Fruit fly (Drosophila melanogaster) whole organism, embryonic: ENCODE results near the gene dysf.

Experiments used
- Bgb ChIP-seq: fragments of 200-800 bp; sonication (Bioruptor generic); IDR thresholded peaks from 2 replicates; pipeline ENCODE4 v1.3.6; 2022; ENCODE audit warnings: missing biosample characterization, missing genetic modification characterization; ENCODE audit not compliant: partially characterized antibody
- CG10209 ChIP-seq: fragments of 200-800 bp; sonication (Bioruptor generic); optimal IDR thresholded peaks from 3 replicates; lab custom pipeline; 2017; ENCODE audit warnings: missing biosample characterization, mild to moderate bottlenecking, missing genetic modification characterization, missing genetic modification reagents
- CG10565 ChIP-seq: fragments of 200-800 bp; sonication (Bioruptor generic); optimal IDR thresholded peaks from 3 replicates; lab custom pipeline; 2016; ENCODE audit warnings: missing biosample characterization, mild to moderate bottlenecking, missing genetic modification characterization
- CG11085 ChIP-seq: fragments of 200-800 bp; sonication (Bioruptor generic); IDR thresholded peaks from 2 replicates; pipeline ENCODE4 v1.3.6; 2022; ENCODE audit warnings: missing biosample characterization, missing genetic modification characterization
- CG13123 ChIP-seq: fragments of 200-800 bp; sonication (Bioruptor generic); optimal IDR thresholded peaks from 2 replicates; lab custom pipeline; 2016; ENCODE audit warnings: missing biosample characterization, missing genetic modification characterization
- CG15269 ChIP-seq: fragments of 200-800 bp; sonication (Bioruptor generic); optimal IDR thresholded peaks from 2 replicates; lab custom pipeline; 2018; ENCODE audit warnings: missing biosample characterization, mild to moderate bottlenecking, missing genetic modification characterization, moderate library complexity
- CG1529 ChIP-seq: fragments of 200-800 bp; sonication (Bioruptor generic); optimal IDR thresholded peaks from 3 replicates; lab custom pipeline; 2018; ENCODE audit warnings: missing biosample characterization, missing genetic modification characterization
- CG15479 ChIP-seq: fragments of 200-800 bp; sonication (Bioruptor generic); optimal IDR thresholded peaks from 3 replicates; lab custom pipeline; 2019; ENCODE audit warnings: missing biosample characterization, mild to moderate bottlenecking, missing genetic modification characterization, moderate library complexity
- CG16815 ChIP-seq: fragments of 200-800 bp; sonication (Bioruptor generic); optimal IDR thresholded peaks from 3 replicates; lab custom pipeline; 2017; ENCODE audit warnings: missing biosample characterization, mild to moderate bottlenecking, missing genetic modification characterization
- CG18262 ChIP-seq: fragments of 200-800 bp; optimal IDR thresholded peaks from 3 replicates; lab custom pipeline; 2019; ENCODE audit warnings: missing biosample characterization, mild to moderate bottlenecking, missing genetic modification characterization, moderate library complexity
- CG2199 ChIP-seq: fragments of 200-800 bp; sonication (Bioruptor generic); IDR thresholded peaks from 3 replicates; pipeline ENCODE4 v1.3.6; 2022; ENCODE audit warnings: missing biosample characterization, missing genetic modification characterization
- CG30403 ChIP-seq: fragments of 200-800 bp; sonication (Bioruptor generic); optimal IDR thresholded peaks from 3 replicates; lab custom pipeline; 2016; ENCODE audit warnings: missing biosample characterization, missing genetic modification characterization
- CG3163 ChIP-seq: fragments of 200-800 bp; sonication (Bioruptor generic); optimal IDR thresholded peaks from 3 replicates; lab custom pipeline; 2016; ENCODE audit warnings: missing biosample characterization, missing genetic modification characterization
- CG33213 ChIP-seq: fragments of 200-800 bp; sonication (Bioruptor generic); optimal IDR thresholded peaks from 3 replicates; lab custom pipeline; 2016; ENCODE audit warnings: missing biosample characterization, missing genetic modification characterization
- CG33557 ChIP-seq: fragments of 200-800 bp; sonication (Bioruptor generic); optimal IDR thresholded peaks from 2 replicates; lab custom pipeline; 2019; ENCODE audit warnings: missing biosample characterization, mild to moderate bottlenecking, missing genetic modification characterization, moderate library complexity
- CG4360 ChIP-seq: fragments of 200-800 bp; sonication (Bioruptor generic); IDR thresholded peaks from 2 replicates; pipeline ENCODE4 v1.3.6; 2022; ENCODE audit warnings: missing biosample characterization, missing genetic modification characterization
- CG4707 ChIP-seq: fragments of 200-800 bp; sonication (Bioruptor generic); optimal IDR thresholded peaks from 2 replicates; lab custom pipeline; 2018; ENCODE audit warnings: missing biosample characterization, mild to moderate bottlenecking, missing genetic modification characterization, moderate library complexity
- CG5180 ChIP-seq: fragments of 200-800 bp; sonication (Bioruptor generic); optimal IDR thresholded peaks from 3 replicates; lab custom pipeline; 2017; ENCODE audit warnings: missing biosample characterization, missing genetic modification characterization, mild to moderate bottlenecking, moderate library complexity, missing genetic modification reagents
- CG7745 ChIP-seq: fragments of 200-800 bp; sonication (Bioruptor generic); optimal IDR thresholded peaks from 2 replicates; lab custom pipeline; 2018; ENCODE audit warnings: missing biosample characterization, mild to moderate bottlenecking, missing genetic modification characterization, moderate library complexity
- CG8281 ChIP-seq: fragments of 200-800 bp; sonication (Bioruptor generic); optimal IDR thresholded peaks from 2 replicates; lab custom pipeline; 2018; ENCODE audit warnings: missing biosample characterization, mild to moderate bottlenecking, missing genetic modification characterization, moderate library complexity
- CG9797 ChIP-seq: fragments of 200-800 bp; sonication (Bioruptor generic); optimal IDR thresholded peaks from 3 replicates; lab custom pipeline; 2018; ENCODE audit warnings: missing biosample characterization, mild to moderate bottlenecking, missing genetic modification characterization
- Dip3 ChIP-seq: fragments of 200-800 bp; sonication (Bioruptor generic); optimal IDR thresholded peaks from 3 replicates; lab custom pipeline; 2016; ENCODE audit warnings: missing biosample characterization, missing genetic modification characterization
- HLHmδ ChIP-seq: fragments of 200-800 bp; sonication (Bioruptor generic); optimal IDR thresholded peaks from 2 replicates; lab custom pipeline; 2018; ENCODE audit warnings: missing biosample characterization, mild to moderate bottlenecking, missing genetic modification characterization, moderate library complexity
- Xrp1 ChIP-seq: fragments of 200-800 bp; sonication (Bioruptor generic); IDR thresholded peaks from 2 replicates; pipeline ENCODE4 v1.3.6; 2022; ENCODE audit warnings: missing biosample characterization, missing genetic modification characterization
- abd-A ChIP-seq: fragments of 200-800 bp; sonication (Bioruptor generic); optimal IDR thresholded peaks from 3 replicates; lab custom pipeline; 2019; ENCODE audit warnings: missing biosample characterization, mild to moderate bottlenecking, missing genetic modification characterization, moderate library complexity
- ac ChIP-seq: fragments of 200-800 bp; sonication (Bioruptor generic); optimal IDR thresholded peaks from 3 replicates; lab custom pipeline; 2017; ENCODE audit warnings: missing biosample characterization, mild to moderate bottlenecking, missing genetic modification characterization
- al ChIP-seq: fragments of 200-800 bp; sonication (Bioruptor generic); IDR thresholded peaks from 2 replicates; pipeline ENCODE4 v1.3.6; 2022; ENCODE audit warnings: missing biosample characterization, missing genetic modification characterization
- aop ChIP-seq: fragments of 200-800 bp; sonication (Bioruptor generic); IDR thresholded peaks from 2 replicates; pipeline ENCODE4 v1.3.6; 2022; ENCODE audit warnings: missing biosample characterization, missing genetic modification characterization
- cad ChIP-seq: fragments of >200 bp; optimal IDR thresholded peaks from 2 replicates; lab custom pipeline; 2017; ENCODE audit warnings: missing biosample characterization, missing genetic modification characterization
- cg ChIP-seq: fragments of 200-800 bp; sonication (Bioruptor generic); optimal IDR thresholded peaks from 3 replicates; lab custom pipeline; 2019; ENCODE audit warnings: missing biosample characterization, mild to moderate bottlenecking, missing genetic modification characterization, moderate library complexity
- da ChIP-seq: fragments of 200-800 bp; sonication (Bioruptor generic); optimal IDR thresholded peaks from 2 replicates; lab custom pipeline; 2016; ENCODE audit warnings: missing biosample characterization, missing genetic modification characterization
- emc ChIP-seq: fragments of 200-800 bp; sonication (Bioruptor generic); optimal IDR thresholded peaks from 2 replicates; lab custom pipeline; 2016; ENCODE audit warnings: missing biosample characterization, missing genetic modification characterization
- fd64A ChIP-seq: fragments of 200-800 bp; sonication (Bioruptor generic); optimal IDR thresholded peaks from 3 replicates; lab custom pipeline; 2018; ENCODE audit warnings: missing biosample characterization, mild to moderate bottlenecking, missing genetic modification characterization
- grn ChIP-seq: fragments of 200-800 bp; sonication (Bioruptor generic); optimal IDR thresholded peaks from 3 replicates; lab custom pipeline; 2017; ENCODE audit warnings: missing biosample characterization, missing genetic modification characterization
- kni ChIP-seq: fragments of 200-800 bp; sonication (Bioruptor generic); optimal IDR thresholded peaks from 3 replicates; lab custom pipeline; 2017; ENCODE audit warnings: mild to moderate bottlenecking, missing biosample characterization, missing genetic modification reagents, missing genetic modification characterization
- lilli ChIP-seq: fragments of 200-800 bp; sonication (Bioruptor generic); optimal IDR thresholded peaks from 3 replicates; lab custom pipeline; 2016; ENCODE audit warnings: missing biosample characterization, missing genetic modification characterization
- lov ChIP-seq, 2 experiments: fragments of 200-800 bp in 1 of 2; fragments of >200 bp in 1 of 2; sonication (Bioruptor generic) in 1 of 2; IDR thresholded peaks in 1 of 2; optimal IDR thresholded peaks in 1 of 2; 2 replicates in 1 of 2; 3 replicates in 1 of 2; pipeline versions ENCODE4 v1.3.6 to Lab custom; 2017 to 2022; ENCODE audit warnings: missing biosample characterization in 1 of 2, missing genetic modification characterization in 1 of 2
- nerfin-1 ChIP-seq: fragments of 200-800 bp; sonication (Bioruptor generic); optimal IDR thresholded peaks from 3 replicates; lab custom pipeline; 2019; ENCODE audit warnings: missing biosample characterization, mild to moderate bottlenecking, missing genetic modification characterization, moderate library complexity
- oc ChIP-seq: fragments of 200-800 bp; sonication (Bioruptor generic); optimal IDR thresholded peaks from 2 replicates; lab custom pipeline; 2018; ENCODE audit warnings: missing biosample characterization, mild to moderate bottlenecking, missing genetic modification characterization, moderate library complexity
- odd ChIP-seq: fragments of 200-800 bp; sonication (Bioruptor generic); optimal IDR thresholded peaks from 2 replicates; lab custom pipeline; 2017; ENCODE audit warnings: missing biosample characterization, mild to moderate bottlenecking, missing genetic modification characterization
- peb ChIP-seq: fragments of 200-800 bp; sonication (Bioruptor generic); IDR thresholded peaks from 2 replicates; pipeline ENCODE4 v1.3.6; 2022; ENCODE audit warnings: missing biosample characterization, missing genetic modification characterization
- pfk ChIP-seq: fragments of 200-800 bp; sonication (Bioruptor generic); optimal IDR thresholded peaks from 2 replicates; lab custom pipeline; 2018; ENCODE audit warnings: missing biosample characterization, mild to moderate bottlenecking, missing genetic modification characterization, moderate library complexity
- sens-2 ChIP-seq: fragments of 200-800 bp; sonication (Bioruptor generic); IDR thresholded peaks from 2 replicates; pipeline ENCODE4 v1.3.6; 2022; ENCODE audit warnings: missing biosample characterization, missing genetic modification characterization
- sr ChIP-seq: fragments of 200-800 bp; sonication (Bioruptor generic); IDR thresholded peaks from 3 replicates; pipeline ENCODE4 v1.3.6; 2022; ENCODE audit warnings: missing biosample characterization, missing genetic modification characterization
- stwl ChIP-seq: fragments of 200-800 bp; sonication (Bioruptor generic); optimal IDR thresholded peaks from 3 replicates; lab custom pipeline; 2018; ENCODE audit warnings: missing biosample characterization, mild to moderate bottlenecking, missing genetic modification characterization, moderate library complexity
- tll ChIP-seq, 2 experiments: fragments of 200-800 bp in 1 of 2; fragments of >200 bp in 1 of 2; sonication (Bioruptor generic) in 1 of 2; optimal IDR thresholded peaks; 2 replicates each; lab custom pipeline; 2017 to 2019; ENCODE audit warnings: missing biosample characterization in 2 of 2, missing genetic modification characterization in 2 of 2, mild to moderate bottlenecking in 1 of 2, moderate library complexity in 1 of 2
- tup ChIP-seq: fragments of 200-800 bp; sonication (Bioruptor generic); optimal IDR thresholded peaks from 2 replicates; lab custom pipeline; 2016; ENCODE audit warnings: missing biosample characterization, mild to moderate bottlenecking, missing genetic modification characterization, moderate library complexity

The dysf gene

dm6 chr3R:26031968-26032610 is 66.4 kb downstream of the dysf start (continued):
- TF ChIP-seq CG4360 (GFP tag; lab: Robert Waterston, UW) (peak; percentile 91), CG18262 (tag; lab: Kevin White, UChicago) (no peak), ac (GFP tag; lab: Kevin White, UChicago) (peak; percentile 63), CG33557 (GFP tag; lab: Kevin White, UChicago) (no peak), tll (GFP tag; optimal IDR thresholded peaks at IDR 0.05; lab: Kevin White, UChicago) (peak in 1 of 2 experiments; percentile 44), oc (tag; lab: Kevin White, UChicago) (peak; percentile 51), da (peak; percentile 72), CG8281 (tag; lab: Kevin White, UChicago) (peak; percentile 30), CG2199 (GFP tag; lab: Robert Waterston, UW) (peak; percentile 65; the same call in 1 of the 3 replicates), nerfin-1 (peak; percentile 54), CG7745 (peak; percentile 1), sens-2 (GFP tag; lab: Robert Waterston, UW) (no peak), kni (peak; percentile 72), HLHmδ (GFP tag; lab: Kevin White, UChicago) (peak; percentile 57), CG3163 (GFP tag; lab: Kevin White, UChicago) (no peak)

DNA sequence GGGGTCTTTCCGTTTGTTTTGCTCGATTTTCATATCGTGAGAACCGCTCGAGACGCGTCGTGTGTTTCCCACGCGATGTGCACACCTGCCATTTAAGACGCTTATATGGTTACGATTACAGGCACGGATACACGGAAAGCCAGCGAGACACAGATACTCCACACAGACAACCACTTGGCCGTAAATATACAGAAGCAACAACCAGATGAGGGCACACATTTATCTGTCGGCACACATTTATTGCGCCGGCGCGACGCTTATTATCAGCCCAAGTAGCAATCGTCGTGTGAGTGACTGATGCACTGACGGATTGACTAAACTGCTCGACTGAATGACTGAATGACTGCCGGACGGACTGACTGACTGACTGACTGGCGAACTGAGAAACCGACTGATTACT is 67.9 kb downstream of the dysf start:
- TF ChIP-seq odd (GFP tag; lab: Kevin White, UChicago) (peak; percentile 64), aop (no peak), CG1529 (no peak), abd-A (tag; lab: Kevin White, UChicago) (peak; percentile 52), CG33213 (GFP tag; lab: Kevin White, UChicago) (no peak), CG5180 (GFP tag; lab: Kevin White, UChicago) (no peak), CG11085 (GFP tag; lab: Robert Waterston, UW) (no peak), lilli (no peak), CG10565 (GFP tag; lab: Kevin White, UChicago) (no peak), CG8281 (tag; lab: Kevin White, UChicago) (peak; percentile 100), Bgb (GFP tag; lab: Robert Waterston, UW) (no peak), grn (peak; percentile 47), Dip3 (GFP tag; lab: Kevin White, UChicago) (no peak), CG2199 (GFP tag; lab: Robert Waterston, UW) (peak; percentile 57; the same call in 1 of the 3 replicates), CG4707 (GFP tag; lab: Kevin White, UChicago) (no peak), CG15269 (tag; lab: Kevin White, UChicago) (peak; percentile 71), lov (optimal IDR thresholded peaks at IDR 0.05; lab: Kevin White, UChicago) (peak; percentile 100), lov (GFP tag; IDR thresholded peaks at IDR 0.05; lab: Robert Waterston, UW) (no peak), CG30403 (GFP tag; lab: Kevin White, UChicago) (no peak), CG10209 (GFP tag; lab: Kevin White, UChicago) (peak; percentile 89), HLHmδ (GFP tag; lab: Kevin White, UChicago) (peak; percentile 80), peb (GFP tag; lab: Robert Waterston, UW) (no peak), CG13123 (GFP tag; lab: Kevin White, UChicago) (no peak), CG16815 (no peak), cg (GFP tag; lab: Kevin White, UChicago) (peak; percentile 78), sr (0 out of 3 replicates have a peak, but pooled peaks have one; percentile 33), al (GFP tag; lab: Robert Waterston, UW) (no peak), CG15479 (GFP tag; lab: Kevin White, UChicago) (peak; percentile 93), emc (no peak), Xrp1 (GFP tag; lab: Robert Waterston, UW) (peak; percentile 11; the same call in 1 of the 2 replicates), tup (GFP tag; lab: Kevin White, UChicago) (no peak), oc (tag; lab: Kevin White, UChicago) (peak; percentile 68), pfk (GFP tag; lab: Kevin White, UChicago) (no peak), CG9797 (no peak), cad (GFP tag; lab: Kevin White, UChicago) (peak; percentile 47), fd64A (no peak), stwl (no peak)
